Worm (Caenorhabditis elegans) whole organism, late embryonic: ENCODE measurements around the gene ZK892.3.

Experiments
- F13H6.1 ChIP-seq: sonication (generic microtip); optimal IDR thresholded peaks from 2 replicates; lab custom pipeline; 2016; ENCODE audit warnings: missing genetic modification characterization, missing compliant biosample characterization
- T23F11.4 ChIP-seq: fragments of 200-800 bp; sonication (Bioruptor generic); optimal IDR thresholded peaks from 2 replicates; lab custom pipeline; 2018; ENCODE audit warnings: mild to moderate bottlenecking, missing genetic modification characterization, missing compliant biosample characterization
- ama-1 ChIP-seq: fragments of 150-350 bp; optimal IDR thresholded peaks from 2 replicates; lab custom pipeline; 2014
- ceh-9 ChIP-seq: sonication (generic microtip); optimal IDR thresholded peaks from 2 replicates; lab custom pipeline; 2016; ENCODE audit warnings: mild to moderate bottlenecking, missing genetic modification characterization, inconsistent platforms, missing compliant biosample characterization
- elt-2 ChIP-seq: sonication (generic microtip); optimal IDR thresholded peaks from 2 replicates; lab custom pipeline; 2016; ENCODE audit warnings: missing genetic modification reagents, missing genetic modification characterization, missing compliant biosample characterization
- ets-4 ChIP-seq: sonication (generic microtip); optimal IDR thresholded peaks from 2 replicates; lab custom pipeline; 2016; ENCODE audit warnings: missing genetic modification characterization, missing compliant biosample characterization
- fkh-10 ChIP-seq: fragments of 150-350 bp; optimal IDR thresholded peaks from 2 replicates; lab custom pipeline; 2014; ENCODE audit warnings: missing biosample characterization, missing genetic modification reagents, missing genetic modification characterization
- lim-6 ChIP-seq: sonication (generic microtip); optimal IDR thresholded peaks from 2 replicates; lab custom pipeline; 2016; ENCODE audit warnings: missing genetic modification characterization, missing compliant biosample characterization
- nhr-11 ChIP-seq: fragments of 150-350 bp; optimal IDR thresholded peaks from 2 replicates; lab custom pipeline; 2014; ENCODE audit warnings: missing biosample characterization, missing genetic modification characterization
- odd-2 ChIP-seq: sonication (generic microtip); optimal IDR thresholded peaks from 2 replicates; lab custom pipeline; 2017; ENCODE audit warnings: antibody characterized with exemption, mild to moderate bottlenecking, missing genetic modification characterization, missing compliant biosample characterization
- pha-4 ChIP-seq: fragments of 150-350 bp; optimal IDR thresholded peaks from 2 replicates; lab custom pipeline; 2018; ENCODE audit warnings: missing biosample characterization, missing genetic modification reagents, missing genetic modification characterization
- rnt-1 ChIP-seq: sonication (generic microtip); optimal IDR thresholded peaks from 2 replicates; lab custom pipeline; 2016; ENCODE audit warnings: missing genetic modification characterization, missing compliant biosample characterization
- syd-9 ChIP-seq: sonication (generic microtip); optimal IDR thresholded peaks from 2 replicates; lab custom pipeline; 2016; ENCODE audit warnings: mild to moderate bottlenecking, missing genetic modification characterization, moderate library complexity, missing compliant biosample characterization

DNA sequence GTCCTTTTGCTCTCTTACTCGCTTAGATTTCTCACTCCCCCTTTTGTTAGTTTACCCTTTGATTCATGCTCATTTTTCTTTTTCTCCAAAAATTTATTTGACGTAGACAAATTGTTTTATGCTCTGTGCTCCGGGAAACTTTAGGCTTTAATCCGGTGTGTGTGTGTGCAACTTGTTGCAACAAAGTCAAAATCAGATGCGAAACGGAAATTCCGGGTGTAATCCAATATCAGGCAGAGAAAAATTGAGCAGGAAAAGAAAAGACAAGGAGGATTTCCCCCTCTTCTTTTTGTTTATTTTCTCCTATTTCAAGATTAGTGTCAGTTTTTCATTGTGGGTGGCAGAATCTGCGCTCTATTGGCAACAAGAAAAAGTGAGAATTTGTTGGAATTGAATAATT lies 9.2 kb upstream of the ZK892.3 start:
- TF ChIP-seq elt-2 (tag; lab: Kevin White, UChicago) (no peak), F13H6.1 (tag; lab: Kevin White, UChicago) (no peak), rnt-1 (tag; lab: Kevin White, UChicago) (no peak), lim-6 (tag; lab: Kevin White, UChicago) (no peak), odd-2 (tag; lab: Kevin White, UChicago) (no peak), ceh-9 (no peak), pha-4 (tag; lab: Kevin White, UChicago) (no peak), fkh-10 (no peak), T23F11.4 (GFP tag; lab: Kevin White, UChicago) (no peak), syd-9 (tag; lab: Kevin White, UChicago) (no peak), ets-4 (tag; lab: Kevin White, UChicago) (no peak), ama-1 (lab: Kevin White, UChicago) (no peak), nhr-11 (tag; lab: Kevin White, UChicago) (no peak)
